Fruit fly (Drosophila melanogaster) whole organism, prepupa: ENCODE results near the gene CG9467.

Experiments used
- Blimp-1 ChIP-seq: fragments of 200-800 bp; sonication (Bioruptor generic); optimal IDR thresholded peaks from 3 replicates; lab custom pipeline; 2017; ENCODE audit warnings: missing biosample characterization, missing genetic modification characterization, mild to moderate bottlenecking, moderate library complexity, missing genetic modification reagents
- CG11294 ChIP-seq: fragments of 200-800 bp; sonication (Bioruptor generic); IDR thresholded peaks from 2 replicates; pipeline ENCODE4 v1.3.6; 2022; ENCODE audit warnings: missing biosample characterization, missing genetic modification characterization
- CG11762 ChIP-seq: fragments of 200-800 bp; sonication (Bioruptor generic); optimal IDR thresholded peaks from 3 replicates; lab custom pipeline; 2016; ENCODE audit warnings: missing biosample characterization, missing genetic modification characterization; ENCODE audit not compliant: insufficient read depth
- CG16779 ChIP-seq: fragments of 200-800 bp; sonication (Bioruptor generic); optimal IDR thresholded peaks from 3 replicates; lab custom pipeline; 2017; ENCODE audit warnings: missing biosample characterization, mild to moderate bottlenecking, missing genetic modification characterization
- CG3032 ChIP-seq: fragments of 200-800 bp; optimal IDR thresholded peaks from 2 replicates; lab custom pipeline; 2019; ENCODE audit warnings: missing biosample characterization, mild to moderate bottlenecking, missing genetic modification characterization, moderate library complexity
- CG31627 ChIP-seq: fragments of 200-800 bp; sonication (Bioruptor generic); optimal IDR thresholded peaks from 3 replicates; lab custom pipeline; 2016; ENCODE audit warnings: missing biosample characterization, missing genetic modification characterization
- CG34406 ChIP-seq: fragments of 200-800 bp; sonication (Bioruptor generic); optimal IDR thresholded peaks from 3 replicates; lab custom pipeline; 2016; ENCODE audit warnings: missing biosample characterization, missing genetic modification characterization
- CG3919 ChIP-seq: fragments of 200-800 bp; sonication (Bioruptor generic); optimal IDR thresholded peaks from 3 replicates; lab custom pipeline; 2016; ENCODE audit warnings: missing biosample characterization, missing genetic modification characterization
- CG4318 ChIP-seq: fragments of 200-800 bp; sonication (Bioruptor generic); optimal IDR thresholded peaks from 3 replicates; lab custom pipeline; 2017; ENCODE audit warnings: missing biosample characterization, mild to moderate bottlenecking, missing genetic modification characterization
- CG6276 ChIP-seq: fragments of 200-800 bp; sonication (Bioruptor generic); optimal IDR thresholded peaks from 2 replicates; lab custom pipeline; 2017; ENCODE audit warnings: missing biosample characterization, mild to moderate bottlenecking, missing genetic modification characterization
- CG6792 ChIP-seq: fragments of 200-800 bp; sonication (Bioruptor generic); optimal IDR thresholded peaks from 3 replicates; lab custom pipeline; 2016; ENCODE audit warnings: missing biosample characterization, missing genetic modification characterization
- CG8119 ChIP-seq: fragments of 200-800 bp; sonication (Bioruptor generic); IDR thresholded peaks from 3 replicates; pipeline ENCODE4 v1.3.6; 2022; ENCODE audit warnings: missing biosample characterization, missing genetic modification characterization
- CG8319 ChIP-seq: fragments of 200-800 bp; sonication (Bioruptor generic); optimal IDR thresholded peaks from 3 replicates; lab custom pipeline; 2016; ENCODE audit warnings: missing biosample characterization, missing genetic modification characterization
- CG8632 ChIP-seq: fragments of 200-800 bp; sonication (Bioruptor generic); optimal IDR thresholded peaks from 3 replicates; lab custom pipeline; 2016; ENCODE audit warnings: missing biosample characterization, missing genetic modification characterization
- CG9139 ChIP-seq: fragments of 200-800 bp; sonication (Bioruptor generic); optimal IDR thresholded peaks from 3 replicates; lab custom pipeline; 2017; ENCODE audit warnings: missing biosample characterization, mild to moderate bottlenecking, missing genetic modification characterization
- Eip75B ChIP-seq: fragments of 200-800 bp; sonication (Bioruptor generic); optimal IDR thresholded peaks from 3 replicates; lab custom pipeline; 2016; ENCODE audit warnings: missing biosample characterization, missing genetic modification characterization
- Eip78C ChIP-seq: fragments of 200-800 bp; sonication (Bioruptor generic); peaks from one replicate; lab custom pipeline; 2016; ENCODE audit warnings: missing biosample characterization, missing genetic modification characterization
- Eip93F ChIP-seq: fragments of 200-800 bp; sonication (Bioruptor generic); optimal IDR thresholded peaks from 2 replicates; lab custom pipeline; 2016; ENCODE audit warnings: missing biosample characterization, mild to moderate bottlenecking, missing genetic modification characterization
- Ets21C ChIP-seq: fragments of 200-800 bp; sonication (Bioruptor generic); optimal IDR thresholded peaks from 3 replicates; lab custom pipeline; 2016; ENCODE audit warnings: missing biosample characterization, missing genetic modification characterization
- Ets96B ChIP-seq: fragments of 200-800 bp; optimal IDR thresholded peaks from 2 replicates; lab custom pipeline; 2019; ENCODE audit warnings: missing biosample characterization, mild to moderate bottlenecking, missing genetic modification characterization, moderate library complexity
- Hr38 ChIP-seq: sonication (Bioruptor generic); optimal IDR thresholded peaks from 2 replicates; lab custom pipeline; 2016; ENCODE audit warnings: missing biosample characterization, missing genetic modification characterization
- Hr4 ChIP-seq: fragments of 200-800 bp; sonication (Bioruptor generic); optimal IDR thresholded peaks from 3 replicates; lab custom pipeline; 2016; ENCODE audit warnings: missing biosample characterization, missing genetic modification characterization
- Met ChIP-seq: fragments of 200-800 bp; sonication (Bioruptor generic); optimal IDR thresholded peaks from 3 replicates; lab custom pipeline; 2016; ENCODE audit warnings: missing biosample characterization, missing genetic modification characterization
- Smox ChIP-seq: fragments of 200-800 bp; sonication (Bioruptor generic); optimal IDR thresholded peaks from 3 replicates; lab custom pipeline; 2016; ENCODE audit warnings: missing biosample characterization, missing genetic modification characterization
- Sox102F ChIP-seq: fragments of 200-800 bp; sonication (Bioruptor generic); optimal IDR thresholded peaks from 2 replicates; lab custom pipeline; 2016; ENCODE audit warnings: missing biosample characterization, mild to moderate bottlenecking, missing genetic modification characterization
- Sox14 ChIP-seq: fragments of 200-800 bp; sonication (Bioruptor generic); optimal IDR thresholded peaks from 3 replicates; lab custom pipeline; 2016; ENCODE audit warnings: missing biosample characterization, missing genetic modification characterization
- Sox15 ChIP-seq: fragments of 200-800 bp; sonication (Bioruptor generic); optimal IDR thresholded peaks from 3 replicates; lab custom pipeline; 2016; ENCODE audit warnings: missing biosample characterization, missing genetic modification characterization
- acj6 ChIP-seq: fragments of 200-800 bp; sonication (Bioruptor generic); optimal IDR thresholded peaks from 3 replicates; lab custom pipeline; 2016; ENCODE audit warnings: missing biosample characterization, missing genetic modification characterization
- cyc ChIP-seq: fragments of 200-800 bp; sonication (Bioruptor generic); optimal IDR thresholded peaks from 3 replicates; lab custom pipeline; 2016; ENCODE audit warnings: missing biosample characterization, missing genetic modification characterization
- dac ChIP-seq: fragments of 200-800 bp; sonication (Bioruptor generic); optimal IDR thresholded peaks from 2 replicates; lab custom pipeline; 2017; ENCODE audit warnings: missing biosample characterization, mild to moderate bottlenecking, missing genetic modification characterization
- eg ChIP-seq: fragments of 200-800 bp; sonication (Bioruptor generic); IDR thresholded peaks from 3 replicates; pipeline ENCODE4 v1.3.6; 2022; ENCODE audit warnings: missing biosample characterization, missing genetic modification characterization
- fd59A ChIP-seq: fragments of 200-800 bp; sonication (Bioruptor generic); optimal IDR thresholded peaks from 2 replicates; lab custom pipeline; 2017; ENCODE audit warnings: missing biosample characterization, mild to moderate bottlenecking, missing genetic modification characterization, missing genetic modification reagents
- fd85E ChIP-seq: fragments of 200-800 bp; sonication (Bioruptor generic); optimal IDR thresholded peaks from 3 replicates; lab custom pipeline; 2016; ENCODE audit warnings: missing biosample characterization, missing genetic modification characterization
- fkh ChIP-seq: fragments of 200-800 bp; sonication (Bioruptor generic); optimal IDR thresholded peaks from 3 replicates; lab custom pipeline; 2017; ENCODE audit warnings: missing biosample characterization, mild to moderate bottlenecking, missing genetic modification characterization, moderate library complexity
- lz ChIP-seq: fragments of 200-800 bp; sonication (Bioruptor generic); optimal IDR thresholded peaks from 3 replicates; lab custom pipeline; 2016; ENCODE audit warnings: missing biosample characterization, missing genetic modification characterization
- pdm3 ChIP-seq: fragments of 200-800 bp; sonication (Bioruptor generic); optimal IDR thresholded peaks from 3 replicates; lab custom pipeline; 2016; ENCODE audit warnings: missing biosample characterization, missing genetic modification characterization
- salr ChIP-seq, 2 experiments: fragments of 200-800 bp; sonication (Bioruptor generic); optimal IDR thresholded peaks; 3 replicates each; lab custom pipeline; 2016 to 2018; ENCODE audit warnings: missing biosample characterization in 2 of 2, missing genetic modification characterization in 2 of 2, mild to moderate bottlenecking in 1 of 2
- ss ChIP-seq, 2 experiments: fragments of 200-800 bp; sonication (Bioruptor generic); optimal IDR thresholded peaks; 2 replicates in 1 of 2; 3 replicates in 1 of 2; lab custom pipeline; 2017 to 2018; ENCODE audit warnings: mild to moderate bottlenecking in 2 of 2, missing biosample characterization in 2 of 2, missing genetic modification characterization in 2 of 2, moderate library complexity in 1 of 2
- svp ChIP-seq: fragments of 200-800 bp; sonication (Bioruptor generic); peaks from one replicate; lab custom pipeline; 2016; ENCODE audit warnings: missing biosample characterization, missing genetic modification characterization
- topi ChIP-seq: fragments of 200-800 bp; sonication (Bioruptor generic); optimal IDR thresholded peaks from 3 replicates; lab custom pipeline; 2016; ENCODE audit warnings: missing biosample characterization, missing genetic modification characterization

Gene CG9467

DNA sequence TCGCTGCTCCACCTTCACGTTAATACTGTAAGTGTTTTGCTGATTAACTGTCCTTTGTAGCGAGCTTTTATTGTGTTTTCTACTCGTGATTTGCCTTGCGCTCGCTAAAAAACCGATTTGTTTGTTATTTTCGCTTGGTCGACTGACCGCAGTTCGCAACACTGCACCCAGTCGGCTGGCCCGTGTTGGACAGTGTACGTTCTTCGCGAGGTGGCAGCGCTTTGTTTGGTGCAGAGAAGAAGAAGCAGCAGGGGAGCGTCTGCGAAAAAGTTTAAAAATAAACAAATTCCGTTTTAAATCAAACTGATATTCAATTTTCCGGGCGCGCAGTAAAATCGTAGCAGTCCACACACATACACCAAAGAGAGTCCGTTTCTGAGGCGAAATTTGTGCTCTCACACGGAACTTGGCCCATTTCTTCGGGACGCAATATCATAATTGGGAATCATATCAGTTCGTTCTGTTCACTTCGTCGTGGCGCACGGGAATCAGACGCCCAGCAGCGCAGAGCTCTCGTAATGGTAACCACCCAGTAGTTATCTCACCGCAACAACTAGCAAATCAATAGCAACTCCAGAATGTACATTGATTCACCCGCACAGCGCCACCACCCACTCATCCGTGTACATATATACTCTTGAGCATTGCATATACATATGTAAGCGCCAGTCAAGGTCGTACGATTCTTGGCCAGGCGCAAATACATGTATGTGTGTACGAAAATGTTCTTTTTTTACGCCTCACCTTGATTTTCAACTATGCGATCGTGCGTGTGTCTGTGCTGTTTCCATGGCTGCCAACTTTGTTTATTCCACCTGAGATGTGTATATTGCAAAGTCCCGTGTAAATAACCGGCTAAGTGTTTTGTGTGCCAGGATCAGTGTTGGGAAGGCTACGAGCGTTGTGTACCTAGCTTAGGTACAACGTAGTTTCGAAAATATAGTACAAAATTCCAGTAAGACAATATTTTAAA is 32.9 kb downstream of the CG9467 start, which contains the start of gene Naa80 (continued):
- TF ChIP-seq CG34406 (GFP tag; lab: Kevin White, UChicago) (peak; percentile 40), lz (GFP tag; lab: Kevin White, UChicago) (peak; percentile 63), topi (peak; percentile 82), CG4318 (GFP tag; lab: Kevin White, UChicago) (no peak), Hr38 (GFP tag; lab: Kevin White, UChicago) (no peak), Hr4 (GFP tag; lab: Kevin White, UChicago) (no peak), eg (GFP tag; lab: Robert Waterston, UW) (0 out of 3 replicates have a peak, but pooled peaks have one; percentile 30), fd85E (no peak), Ets96B (tag; lab: Kevin White, UChicago) (no peak), CG31627 (GFP tag; lab: Kevin White, UChicago) (peak; percentile 79), CG3032 (tag; lab: Kevin White, UChicago) (peak; percentile 38), Sox14 (peak; percentile 83), CG6276 (no peak), ss (GFP tag; optimal IDR thresholded peaks at IDR 0.05; lab: Kevin White, UChicago) (peak; percentile 47 to 65), CG11294 (GFP tag; lab: Robert Waterston, UW) (no peak), svp (GFP tag; lab: Kevin White, UChicago) (no peak), CG11762 (GFP tag; lab: Kevin White, UChicago) (no peak), Sox102F (no peak), CG9139 (GFP tag; lab: Kevin White, UChicago) (no peak), salr (GFP tag; optimal IDR thresholded peaks at IDR 0.05; lab: Kevin White, UChicago) (peak in 1 of 2 experiments; percentile 56), CG16779 (no peak), dac (GFP tag; lab: Kevin White, UChicago) (no peak), cyc (GFP tag; lab: Kevin White, UChicago) (peak; percentile 73), CG6792 (GFP tag; lab: Kevin White, UChicago) (peak; percentile 59)

DNA sequence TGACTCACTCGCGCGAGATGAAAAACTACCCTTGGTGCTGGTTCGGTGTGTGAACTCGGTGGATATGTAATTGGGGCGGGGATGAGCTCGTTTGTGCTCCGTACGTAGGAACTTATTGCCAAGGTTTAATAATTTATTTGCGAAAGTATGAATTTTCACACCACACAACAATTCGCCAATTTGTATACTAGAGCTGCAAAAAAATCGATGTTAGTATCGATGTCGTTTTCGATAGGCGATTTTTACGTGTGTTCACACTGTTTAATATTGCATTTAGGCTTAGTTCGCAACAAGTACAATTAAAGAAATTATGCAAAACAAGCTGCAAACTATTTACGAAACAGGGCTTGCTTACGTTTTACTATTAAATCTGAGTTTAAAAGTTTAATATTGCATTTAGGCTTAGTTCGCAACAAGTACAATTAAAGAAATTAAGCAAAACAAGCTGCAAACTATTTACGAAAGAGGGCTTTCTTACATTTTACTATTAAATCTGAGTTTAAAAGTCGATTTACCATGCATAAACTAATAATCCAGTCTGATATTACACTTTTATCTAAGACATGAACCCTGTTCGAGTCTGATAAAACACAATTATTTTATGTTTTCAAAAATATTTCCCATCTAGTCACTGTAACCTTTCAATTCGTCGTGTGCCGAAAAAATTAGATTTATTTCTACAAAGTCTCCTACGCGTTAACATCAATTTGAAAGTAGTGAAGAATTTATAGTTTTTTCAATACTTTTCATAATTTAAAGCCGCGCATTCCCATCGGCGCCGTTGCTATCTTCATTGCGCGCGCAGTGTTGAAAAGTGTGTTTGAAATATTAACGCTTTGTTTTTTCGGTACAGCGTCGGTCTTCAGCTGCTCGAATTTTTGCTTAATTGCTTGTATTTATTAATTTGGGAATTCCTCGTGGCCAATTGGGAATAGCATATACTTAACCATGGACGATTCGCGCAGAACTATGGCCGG is 37.6 kb downstream of the CG9467 start, which contains the start of the genes Snap24 and CG8478:
Snap24 (minus strand) TSS at position 196 of the 977 bp plus-strand sequence.
CG8478 (plus strand) TSS at position 696 of the 977 bp plus-strand sequence.
- TF ChIP-seq Sox102F (no peak), pdm3 (no peak), Eip78C (GFP tag; lab: Kevin White, UChicago) (peak; percentile 61), CG3032 (tag; lab: Kevin White, UChicago) (peak; percentile 13), CG8632 (GFP tag; lab: Kevin White, UChicago) (no peak), topi (peak; percentile 44), CG3919 (no peak)

DNA sequence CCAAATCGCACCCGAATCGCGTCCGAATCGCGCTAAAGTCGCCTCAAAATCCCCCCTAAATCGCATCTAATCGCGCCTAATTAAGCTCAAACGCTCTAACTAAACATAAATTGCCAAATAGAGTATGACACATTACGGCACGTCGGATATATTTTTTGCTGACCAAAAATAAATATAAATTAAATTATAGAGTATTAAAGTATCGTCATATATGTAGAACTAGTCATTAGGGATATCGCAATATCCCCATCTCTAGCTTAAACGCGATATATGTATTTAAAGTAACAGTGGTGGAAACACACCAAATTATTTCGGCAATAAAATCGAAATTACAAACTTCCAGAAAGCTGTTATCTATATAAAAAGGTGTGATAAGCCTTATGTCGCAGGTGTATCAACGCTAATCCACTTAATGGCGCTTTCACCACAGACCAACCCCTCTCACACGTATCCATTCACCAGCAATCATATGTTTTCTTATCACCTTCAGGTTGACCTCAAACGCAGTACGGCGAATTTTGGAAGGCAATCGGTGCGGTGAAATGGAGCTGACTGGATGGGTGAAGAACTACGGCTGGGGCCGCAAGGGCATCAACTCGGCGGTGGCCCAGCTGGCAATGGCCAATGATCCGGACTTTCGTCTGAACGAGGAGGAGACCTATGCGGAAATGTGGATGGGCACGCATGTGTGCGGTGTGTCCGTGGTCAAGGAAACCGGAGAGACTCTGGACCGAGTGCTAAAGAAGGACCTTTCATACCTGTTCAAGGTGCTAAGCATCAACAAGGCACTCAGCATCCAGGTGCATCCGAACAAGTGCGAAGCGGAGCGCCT is 41.2 kb downstream of the CG9467 start, which contains the start of gene Mpi:
Mpi (plus strand) TSS at position 263 of the 832 bp plus-strand sequence.
- TF ChIP-seq acj6 (GFP tag; lab: Kevin White, UChicago) (no peak), Sox102F (no peak), Eip78C (GFP tag; lab: Kevin White, UChicago) (no peak), CG8319 (GFP tag; lab: Kevin White, UChicago) (no peak), CG9139 (GFP tag; lab: Kevin White, UChicago) (no peak), CG8632 (GFP tag; lab: Kevin White, UChicago) (no peak), dac (GFP tag; lab: Kevin White, UChicago) (no peak), fkh (no peak), Sox15 (no peak), Met (GFP tag; lab: Kevin White, UChicago) (no peak), fd59A (no peak), svp (GFP tag; lab: Kevin White, UChicago) (peak; percentile 98), salr (GFP tag; optimal IDR thresholded peaks at IDR 0.05; lab: Kevin White, UChicago) (no peak), Eip75B (GFP tag; lab: Kevin White, UChicago) (no peak), Ets21C (GFP tag; lab: Kevin White, UChicago) (no peak), Eip93F (no peak), Ets96B (tag; lab: Kevin White, UChicago) (no peak), Sox14 (no peak), CG16779 (no peak), CG31627 (GFP tag; lab: Kevin White, UChicago) (no peak), Smox (GFP tag; lab: Kevin White, UChicago) (no peak), CG34406 (GFP tag; lab: Kevin White, UChicago) (no peak), ss (GFP tag; optimal IDR thresholded peaks at IDR 0.05; lab: Kevin White, UChicago) (no peak), CG8119 (GFP tag; lab: Robert Waterston, UW) (0 out of 3 replicates have a peak, but pooled peaks have one; percentile 23), Blimp-1 (GFP tag; lab: Kevin White, UChicago) (no peak)
